Fruit fly (Drosophila melanogaster) whole organism, adult: ENCODE data around the gene CG15506.

Source experiments
- CG33017 ChIP-seq: fragments of 200-800 bp; sonication (Bioruptor generic); optimal IDR thresholded peaks from 2 replicates; lab custom pipeline; 2018; ENCODE audit warnings: missing biosample characterization, mild to moderate bottlenecking, missing genetic modification characterization, moderate library complexity
- CG7045 ChIP-seq: fragments of 200-800 bp; sonication (Bioruptor generic); optimal IDR thresholded peaks from 2 replicates; lab custom pipeline; 2017; ENCODE audit warnings: missing biosample characterization, mild to moderate bottlenecking, missing genetic modification characterization
- CG7101 ChIP-seq: fragments of 200-800 bp; sonication (Bioruptor generic); optimal IDR thresholded peaks from 2 replicates; lab custom pipeline; 2018; ENCODE audit warnings: missing biosample characterization, mild to moderate bottlenecking, missing genetic modification characterization, moderate library complexity
- bab1 ChIP-seq: fragments of 200-800 bp; sonication (Bioruptor generic); optimal IDR thresholded peaks from 3 replicates; lab custom pipeline; 2019; ENCODE audit warnings: missing biosample characterization, mild to moderate bottlenecking, missing genetic modification characterization, moderate library complexity
- cic ChIP-seq: fragments of 200-800 bp; sonication (Bioruptor generic); optimal IDR thresholded peaks from 2 replicates; lab custom pipeline; 2017; ENCODE audit warnings: missing biosample characterization, mild to moderate bottlenecking, missing genetic modification characterization, moderate library complexity
- cnc ChIP-seq, 2 experiments: fragments of >200 bp; optimal IDR thresholded peaks; 2 replicates each; lab custom pipeline; 2017
- kay ChIP-seq: fragments of 200-800 bp; sonication (Bioruptor generic); peaks from one replicate; lab custom pipeline; 2016; ENCODE audit warnings: missing biosample characterization, missing genetic modification characterization, borderline replicate concordance
- ovo ChIP-seq: fragments of 200-800 bp; sonication (Bioruptor generic); optimal IDR thresholded peaks from 2 replicates; lab custom pipeline; 2016; ENCODE audit warnings: missing biosample characterization, missing genetic modification characterization
- tj ChIP-seq: fragments of 200-800 bp; sonication (Bioruptor generic); optimal IDR thresholded peaks from 3 replicates; lab custom pipeline; 2017; ENCODE audit warnings: missing biosample characterization, mild to moderate bottlenecking, missing genetic modification characterization, moderate library complexity

- TF ChIP-seq cic (GFP tag; lab: Kevin White, UChicago) (no peak), ovo (no peak), tj (GFP tag; lab: Kevin White, UChicago) (no peak), cnc (optimal IDR thresholded peaks at IDR 0.05; lab: Kevin White, UChicago) (no peak), CG33017 (tag; lab: Kevin White, UChicago) (no peak), CG7045 (no peak), kay (GFP tag; lab: Kevin White, UChicago) (no peak), CG7101 (tag; lab: Kevin White, UChicago) (no peak), bab1 (GFP tag; lab: Kevin White, UChicago) (no peak)
Measured at dm6 chr3R:29740078-29740477, 21.6 kb downstream of the CG15506 start.
